Worm (Caenorhabditis elegans) whole organism, L1 larva: Measurements from ENCODE around the gene F47G9.4.
A peak's percentile ranks its signal among the peaks of the same experiment; 100 is the strongest.

ENCODE experiments used
- C04F5.9 ChIP-seq: sonication (generic microtip); optimal IDR thresholded peaks from 2 replicates; lab custom pipeline; 2016; ENCODE audit warnings: missing genetic modification characterization, missing compliant biosample characterization
- aha-1 ChIP-seq: fragments of 150-350 bp; optimal IDR thresholded peaks from 2 replicates; lab custom pipeline; 2014; ENCODE audit warnings: missing biosample characterization, missing genetic modification characterization
- alr-1 ChIP-seq: fragments of 200-800 bp; sonication (Bioruptor generic); optimal IDR thresholded peaks from 2 replicates; lab custom pipeline; 2018; ENCODE audit warnings: borderline replicate concordance, mild to moderate bottlenecking, missing genetic modification characterization, missing compliant biosample characterization
- ama-1 ChIP-seq: fragments of 150-350 bp; optimal IDR thresholded peaks from 2 replicates; lab custom pipeline; 2014
- ceh-63 ChIP-seq: fragments of 200-800 bp; sonication (Bioruptor generic); optimal IDR thresholded peaks from 2 replicates; lab custom pipeline; 2018; ENCODE audit warnings: mild to moderate bottlenecking, missing genetic modification characterization, missing compliant biosample characterization
- ceh-82 ChIP-seq, 3 experiments: fragments of 150-350 bp in 1 of 3; sonication (generic microtip) in 2 of 3; optimal IDR thresholded peaks; 2 replicates each; lab custom pipeline; 2014 to 2017; ENCODE audit warnings: missing biosample characterization in 3 of 3, missing genetic modification characterization in 3 of 3
- ceh-88 ChIP-seq: fragments of 200-800 bp; sonication (Bioruptor generic); IDR thresholded peaks from 2 replicates; pipeline ENCODE4 v1.3.6; 2022; ENCODE audit warnings: missing genetic modification characterization, missing compliant biosample characterization
- ceh-90 ChIP-seq: sonication (generic microtip); optimal IDR thresholded peaks from 2 replicates; lab custom pipeline; 2016; ENCODE audit warnings: missing genetic modification characterization, missing compliant biosample characterization
- ces-1 ChIP-seq: fragments of 150-350 bp; optimal IDR thresholded peaks from 2 replicates; lab custom pipeline; 2014; ENCODE audit warnings: missing biosample characterization, missing genetic modification reagents, missing genetic modification characterization
- dpl-1 ChIP-seq, 3 experiments: fragments of 150-350 bp in 2 of 3; sonication (generic microtip) in 1 of 3; optimal IDR thresholded peaks; 2 replicates each; lab custom pipeline; 2014 to 2017; ENCODE audit warnings: missing biosample characterization in 3 of 3, missing genetic modification characterization in 3 of 3, missing genetic modification reagents in 3 of 3
- dsc-1 ChIP-seq: sonication (generic microtip); optimal IDR thresholded peaks from 2 replicates; lab custom pipeline; 2016; ENCODE audit warnings: mild to moderate bottlenecking, missing genetic modification characterization, missing compliant biosample characterization
- efl-1 ChIP-seq, 4 experiments: fragments of 150-350 bp; optimal IDR thresholded peaks in 3 of 4; peaks in 1 of 4; 1 replicate in 1 of 4; 2 replicates in 3 of 4; lab custom pipeline; 2014; ENCODE audit warnings: missing biosample characterization in 2 of 4, missing genetic modification characterization in 2 of 4, missing genetic modification reagents in 2 of 4
- egl-13 ChIP-seq: sonication (generic microtip); optimal IDR thresholded peaks from 2 replicates; lab custom pipeline; 2016; ENCODE audit warnings: missing genotype, missing genetic modification reagents, missing genetic modification characterization, missing compliant biosample characterization
- egl-27 ChIP-seq, 2 experiments: fragments of 150-350 bp in 1 of 2; sonication (generic microtip); optimal IDR thresholded peaks; 3 replicates each; lab custom pipeline; 2017 to 2018; ENCODE audit warnings: missing biosample characterization in 2 of 2, missing genetic modification characterization in 2 of 2, missing genetic modification reagents in 2 of 2
- elt-2 ChIP-seq: sonication (generic microtip); optimal IDR thresholded peaks from 2 replicates; lab custom pipeline; 2016; ENCODE audit warnings: missing genetic modification characterization, mild to moderate bottlenecking, inconsistent platforms, missing compliant biosample characterization, missing genetic modification reagents
- elt-3 ChIP-seq, 6 experiments: fragments of 150-350 bp in 1 of 6; sonication (generic microtip); optimal IDR thresholded peaks; 2 replicates each; lab custom pipeline; 2017 to 2018; ENCODE audit warnings: missing biosample characterization in 6 of 6, missing genetic modification characterization in 6 of 6, inconsistent platforms in 1 of 6
- fkh-4 ChIP-seq: sonication (generic microtip); optimal IDR thresholded peaks from 2 replicates; lab custom pipeline; 2016; ENCODE audit warnings: missing compliant biosample characterization, missing genetic modification characterization, borderline replicate concordance
- hlh-17 ChIP-seq: fragments of 200-800 bp; sonication (Bioruptor generic); optimal IDR thresholded peaks from 2 replicates; lab custom pipeline; 2018; ENCODE audit warnings: missing genetic modification characterization, mild to moderate bottlenecking, missing compliant biosample characterization, moderate library complexity, borderline replicate concordance
- hlh-4 ChIP-seq: sonication (generic microtip); optimal IDR thresholded peaks from 2 replicates; lab custom pipeline; 2016; ENCODE audit warnings: mild to moderate bottlenecking, missing genetic modification characterization, missing compliant biosample characterization
- irx-1 ChIP-seq: sonication (generic microtip); optimal IDR thresholded peaks from 2 replicates; lab custom pipeline; 2016; ENCODE audit warnings: missing genetic modification characterization, missing compliant biosample characterization
- isw-1 ChIP-seq: fragments of 200-800 bp; sonication (Bioruptor generic); IDR thresholded peaks from 2 replicates; pipeline ENCODE4 v1.3.6; 2022; ENCODE audit warnings: missing genetic modification characterization, missing compliant biosample characterization
- jun-1 ChIP-seq: fragments of 150-350 bp; optimal IDR thresholded peaks from 2 replicates; lab custom pipeline; 2014; ENCODE audit warnings: missing biosample characterization, missing genetic modification reagents, missing genetic modification characterization
- lin-13 ChIP-seq: fragments of 150-350 bp; optimal IDR thresholded peaks from 2 replicates; lab custom pipeline; 2014; ENCODE audit warnings: missing biosample characterization, missing genetic modification reagents, missing genetic modification characterization
- lin-15B ChIP-seq: fragments of 150-350 bp; sonication (generic microtip); optimal IDR thresholded peaks from 3 replicates; lab custom pipeline; 2014; ENCODE audit warnings: missing biosample characterization, missing genetic modification characterization
- lin-35 ChIP-seq, 2 experiments: fragments of 150-350 bp; optimal IDR thresholded peaks; 2 replicates each; lab custom pipeline; 2014; ENCODE audit warnings: missing biosample characterization in 2 of 2, missing genetic modification characterization in 2 of 2, missing genetic modification reagents in 2 of 2
- mab-9 ChIP-seq: fragments of 200-800 bp; sonication (Bioruptor generic); IDR thresholded peaks from 2 replicates; pipeline ENCODE4 v1.3.6; 2022; ENCODE audit warnings: missing genetic modification reagents, missing genetic modification characterization, missing compliant biosample characterization
- nhr-11 ChIP-seq: fragments of 150-350 bp; optimal IDR thresholded peaks from 2 replicates; lab custom pipeline; 2014; ENCODE audit warnings: missing biosample characterization, missing genetic modification characterization
- nhr-12 ChIP-seq: sonication (generic microtip); optimal IDR thresholded peaks from 2 replicates; lab custom pipeline; 2017; ENCODE audit warnings: missing biosample characterization, missing genetic modification characterization
- nhr-19 ChIP-seq: fragments of 200-800 bp; sonication (Bioruptor generic); conservative IDR thresholded peaks from 2 replicates; pipeline ENCODE4 v1.3.6; 2022; ENCODE audit warnings: missing genetic modification characterization, missing compliant biosample characterization
- nhr-20 ChIP-seq: sonication (generic microtip); optimal IDR thresholded peaks from 2 replicates; lab custom pipeline; 2016; ENCODE audit warnings: mild to moderate bottlenecking, missing genetic modification characterization, missing compliant biosample characterization
- nhr-237 ChIP-seq: fragments of 150-350 bp; optimal IDR thresholded peaks from 2 replicates; lab custom pipeline; 2014; ENCODE audit warnings: missing biosample characterization, missing genetic modification characterization
- nhr-28 ChIP-seq: fragments of 150-350 bp; optimal IDR thresholded peaks from 2 replicates; lab custom pipeline; 2014; ENCODE audit warnings: missing biosample characterization, missing genetic modification characterization
- nhr-71 ChIP-seq: sonication (generic microtip); optimal IDR thresholded peaks from 2 replicates; lab custom pipeline; 2016; ENCODE audit warnings: mild to moderate bottlenecking, missing genetic modification characterization, moderate library complexity, missing compliant biosample characterization
- nhr-76 ChIP-seq: sonication (generic microtip); optimal IDR thresholded peaks from 2 replicates; lab custom pipeline; 2017; ENCODE audit warnings: missing biosample characterization, missing genetic modification characterization
- nhr-84 ChIP-seq: sonication (generic microtip); optimal IDR thresholded peaks from 2 replicates; lab custom pipeline; 2017; ENCODE audit warnings: missing biosample characterization, missing genetic modification characterization
- nhr-90 ChIP-seq: sonication (generic microtip); optimal IDR thresholded peaks from 2 replicates; lab custom pipeline; 2016; ENCODE audit warnings: mild to moderate bottlenecking, missing genetic modification characterization, missing compliant biosample characterization; ENCODE audit not compliant: poor library complexity
- pqm-1 ChIP-seq: sonication (generic microtip); optimal IDR thresholded peaks from 3 replicates; lab custom pipeline; 2017; ENCODE audit warnings: missing biosample characterization, missing genetic modification characterization
- skn-1 ChIP-seq: fragments of 150-350 bp; optimal IDR thresholded peaks from 2 replicates; lab custom pipeline; 2014; ENCODE audit warnings: missing biosample characterization, missing genetic modification characterization
- snpc-4 ChIP-seq: fragments of 150-350 bp; optimal IDR thresholded peaks from 2 replicates; lab custom pipeline; 2014; ENCODE audit warnings: missing biosample characterization, missing genetic modification characterization
- snu-23 ChIP-seq: sonication (generic microtip); optimal IDR thresholded peaks from 2 replicates; lab custom pipeline; 2016; ENCODE audit warnings: missing genetic modification characterization, missing compliant biosample characterization
- sox-4 ChIP-seq: sonication (generic microtip); optimal IDR thresholded peaks from 2 replicates; lab custom pipeline; 2016; ENCODE audit warnings: missing genetic modification characterization, missing compliant biosample characterization
- sptf-1 ChIP-seq: fragments of 150-350 bp; optimal IDR thresholded peaks from 2 replicates; lab custom pipeline; 2014; ENCODE audit warnings: missing biosample characterization, missing genetic modification characterization
- tbx-2 ChIP-seq: sonication (generic microtip); optimal IDR thresholded peaks from 2 replicates; lab custom pipeline; 2016; ENCODE audit warnings: missing genetic modification characterization, missing compliant biosample characterization
- unc-30 ChIP-seq: sonication (generic microtip); optimal IDR thresholded peaks from 2 replicates; lab custom pipeline; 2017; ENCODE audit warnings: missing biosample characterization, missing genetic modification characterization
- zag-1 ChIP-seq: fragments of 150-350 bp; optimal IDR thresholded peaks from 2 replicates; lab custom pipeline; 2014; ENCODE audit warnings: missing biosample characterization, missing genetic modification characterization
- zip-4 ChIP-seq: fragments of 200-800 bp; sonication (Bioruptor generic); optimal IDR thresholded peaks from 2 replicates; lab custom pipeline; 2018; ENCODE audit warnings: mild to moderate bottlenecking, missing genetic modification characterization, moderate library complexity, missing compliant biosample characterization
- ztf-4 ChIP-seq: fragments of 150-350 bp; optimal IDR thresholded peaks from 2 replicates; lab custom pipeline; 2014; ENCODE audit warnings: missing biosample characterization, missing genetic modification characterization

The F47G9.4 gene

DNA sequence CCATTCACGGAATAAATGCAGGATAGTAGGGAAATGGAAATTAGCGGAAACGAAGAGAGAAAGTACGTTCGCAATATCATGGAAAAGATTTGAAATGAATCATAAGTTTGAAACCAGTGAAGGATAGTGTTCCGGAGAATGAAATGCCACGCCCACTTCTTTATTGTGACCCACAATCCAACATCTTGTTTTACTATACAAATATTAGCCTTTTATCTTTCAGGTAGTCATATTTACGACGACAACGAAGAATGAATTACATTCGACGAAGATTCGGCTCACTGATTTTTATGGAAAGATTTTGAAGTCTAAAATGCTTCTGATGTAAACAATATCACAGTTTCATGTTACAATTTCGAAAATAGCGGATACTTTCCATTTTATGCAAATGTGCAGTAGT lies 4.8 kb downstream of the F47G9.4 start, which contains the start of gene cutl-18:
cutl-18 (minus strand) TSS at position 101 of the 400 bp plus-strand sequence.
- TF ChIP-seq unc-30 (tag; lab: Kevin White, UChicago): no peak
- TF ChIP-seq dsc-1 (tag; lab: Kevin White, UChicago): no peak
- no peak for TF ChIP-seq mab-9 (GFP tag; lab: Robert Waterston, UW)
- TF ChIP-seq nhr-11 (tag; lab: Kevin White, UChicago): no peak
- no peak for TF ChIP-seq ceh-82 (tag; optimal IDR thresholded peaks at IDR 0.05; lab: Kevin White, UChicago)
- no peak for TF ChIP-seq zag-1 (tag; lab: Kevin White, UChicago)
- TF ChIP-seq nhr-19 (GFP tag; lab: Robert Waterston, UW): no peak
- TF ChIP-seq sox-4 (tag; lab: Kevin White, UChicago): no peak
- TF ChIP-seq skn-1 (tag; lab: Kevin White, UChicago): no peak
- TF ChIP-seq sptf-1 (tag; lab: Kevin White, UChicago): no peak
- TF ChIP-seq nhr-28 (tag; lab: Kevin White, UChicago): no peak

DNA sequence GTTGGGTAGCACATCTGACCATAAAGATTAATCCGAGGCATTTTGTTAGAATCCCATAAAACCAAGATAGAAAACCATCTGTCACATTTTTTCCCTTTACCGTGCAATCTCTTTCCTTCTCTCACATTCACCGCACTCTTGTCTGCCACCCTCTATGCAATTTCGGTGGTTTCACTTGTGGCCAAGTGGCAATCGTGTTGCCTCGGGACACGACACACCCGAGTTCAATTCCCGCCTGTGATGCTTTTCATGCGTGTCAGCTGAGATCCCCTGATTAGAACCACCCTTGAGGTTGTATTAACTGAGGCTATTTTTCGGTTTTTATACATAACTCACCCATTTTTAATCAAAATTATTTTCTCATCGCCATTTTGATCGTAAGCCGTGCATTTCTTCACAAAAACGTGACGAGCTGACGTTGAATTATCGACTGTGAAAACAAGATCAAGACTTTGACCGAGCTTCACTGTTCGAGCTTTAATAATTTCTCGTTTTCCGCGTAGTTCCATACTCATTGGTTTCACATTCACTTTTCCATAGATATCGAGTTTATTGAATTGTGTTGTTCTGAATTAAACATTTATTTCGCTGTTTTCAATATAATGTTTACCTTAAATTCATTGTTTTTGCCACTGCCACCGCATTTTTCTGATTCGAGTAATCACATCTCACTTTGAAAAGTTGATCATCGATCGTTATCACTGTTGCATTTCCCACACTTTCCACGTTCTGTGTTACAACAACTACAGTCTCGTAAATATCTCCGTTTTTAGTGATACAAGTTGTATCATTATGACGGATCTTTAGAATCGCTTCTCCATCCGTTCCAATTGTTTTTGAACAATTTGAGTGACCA lies 7.4 kb downstream of the F47G9.4 start:
- TF ChIP-seq ceh-63 (GFP tag; lab: Kevin White, UChicago) (no peak), ces-1 (GFP tag; lab: Kevin White, UChicago) (no peak), nhr-71 (tag; lab: Kevin White, UChicago) (peak; percentile 80), isw-1 (GFP tag; lab: Robert Waterston, UW) (no peak), egl-13 (tag; lab: Kevin White, UChicago) (peak; percentile 9), lin-35 (GFP tag; optimal IDR thresholded peaks at IDR 0.05; lab: Kevin White, UChicago) (peak; percentile 42 to 82), hlh-17 (no peak), nhr-90 (tag; lab: Kevin White, UChicago) (peak; percentile 84), lin-15B (tag; lab: Kevin White, UChicago) (no peak), dpl-1 (GFP tag; optimal IDR thresholded peaks at IDR 0.05; lab: Kevin White, UChicago) (peak; percentile 16 to 52 (median 33)), egl-27 (tag; optimal IDR thresholded peaks at IDR 0.05; lab: Kevin White, UChicago) (no peak), efl-1 (optimal IDR thresholded peaks at IDR 0.05; lab: Kevin White, UChicago) (peak; percentile 50 to 63), efl-1 (GFP tag; optimal IDR thresholded peaks at IDR 0.05 in 1 of 2; lab: Kevin White, UChicago) (peak; percentile 41 to 94), mab-9 (GFP tag; lab: Robert Waterston, UW) (no peak), C04F5.9 (tag; lab: Kevin White, UChicago) (no peak), nhr-20 (tag; lab: Kevin White, UChicago) (peak; percentile 83), unc-30 (tag; lab: Kevin White, UChicago) (no peak), tbx-2 (tag; lab: Kevin White, UChicago) (peak; percentile 64), pqm-1 (tag; lab: Kevin White, UChicago) (no peak), zag-1 (tag; lab: Kevin White, UChicago) (no peak), ceh-88 (no peak), nhr-84 (tag; lab: Kevin White, UChicago) (no peak), ztf-4 (tag; lab: Kevin White, UChicago) (peak; percentile 8), nhr-237 (tag; lab: Kevin White, UChicago) (no peak), fkh-4 (no peak), zip-4 (GFP tag; lab: Kevin White, UChicago) (peak; percentile 51), ceh-82 (tag; optimal IDR thresholded peaks at IDR 0.05; lab: Kevin White, UChicago) (peak; percentile 75 to 86 (median 79)), hlh-4 (tag; lab: Kevin White, UChicago) (no peak), nhr-11 (tag; lab: Kevin White, UChicago) (no peak), ama-1 (lab: Kevin White, UChicago) (no peak), jun-1 (tag; lab: Kevin White, UChicago) (peak; percentile 82), alr-1 (tag; lab: Kevin White, UChicago) (no peak), skn-1 (tag; lab: Kevin White, UChicago) (peak; percentile 66), nhr-19 (GFP tag; lab: Robert Waterston, UW) (peak; percentile 78), snpc-4 (tag; lab: Kevin White, UChicago) (peak; percentile 70), nhr-12 (tag; lab: Kevin White, UChicago) (no peak), ceh-90 (tag; lab: Kevin White, UChicago) (no peak), nhr-76 (tag; lab: Kevin White, UChicago) (no peak), elt-3 (tag; optimal IDR thresholded peaks at IDR 0.05; lab: Kevin White, UChicago) (peak in 2 of 6 experiments; percentile 77 to 82), elt-2 (tag; lab: Kevin White, UChicago) (peak; percentile 66), lin-13 (GFP tag; lab: Kevin White, UChicago) (peak; percentile 59), aha-1 (tag; lab: Kevin White, UChicago) (no peak), snu-23 (GFP tag; lab: Kevin White, UChicago) (peak; percentile 70), irx-1 (tag; lab: Kevin White, UChicago) (peak; percentile 57)
